Fruit fly (Drosophila melanogaster) whole organism: Measurements from ENCODE around the gene shep.
A peak's percentile ranks its signal among the peaks of the same experiment; 100 is the strongest.

Experiments used
- CG8478 ChIP-seq: fragments of >200 bp; optimal IDR thresholded peaks from 2 replicates; lab custom pipeline; 2018; ENCODE audit warnings: inconsistent platforms
- Dll ChIP-seq: fragments of >200 bp; optimal IDR thresholded peaks from 2 replicates; lab custom pipeline; 2017
- EcR ChIP-seq, 2 experiments: fragments of >200 bp; optimal IDR thresholded peaks; 2 replicates each; lab custom pipeline; 2017; ENCODE audit warnings: missing biosample characterization in 2 of 2, missing genetic modification characterization in 2 of 2, missing genetic modification reagents in 2 of 2
- pan ChIP-seq: fragments of >200 bp; optimal IDR thresholded peaks from 2 replicates; lab custom pipeline; 2017
- psq ChIP-seq: fragments of >200 bp; optimal IDR thresholded peaks from 2 replicates; lab custom pipeline; 2017

dm6 chr3L:5184860-5185639 lies 92.7 kb downstream of the shep start:
- no peak for TF ChIP-seq EcR (GFP tag; optimal IDR thresholded peaks at IDR 0.05; lab: Kevin White, UChicago)
- TF ChIP-seq CG8478 (lab: Kevin White, UChicago), result no peak
- no peak for TF ChIP-seq psq (lab: Kevin White, UChicago)
- TF ChIP-seq pan, result no peak
- peak; percentile 99 for TF ChIP-seq Dll (lab: Kevin White, UChicago)
